Worm (Caenorhabditis elegans) whole organism, L1 larva: ENCODE results near the gene C47D2.1.

ENCODE experiments used
- C34B4.2 ChIP-seq: sonication (generic microtip); optimal IDR thresholded peaks from 2 replicates; lab custom pipeline; 2017; ENCODE audit warnings: mild to moderate bottlenecking, missing genetic modification characterization, missing compliant biosample characterization
- F16B12.6 ChIP-seq: fragments of 150-350 bp; optimal IDR thresholded peaks from 2 replicates; lab custom pipeline; 2014; ENCODE audit warnings: missing biosample characterization, missing genetic modification characterization
- Y116A8C.19 ChIP-seq: sonication (generic microtip); optimal IDR thresholded peaks from 2 replicates; lab custom pipeline; 2016; ENCODE audit warnings: missing compliant biosample characterization, missing genetic modification characterization, borderline replicate concordance
- aha-1 ChIP-seq: fragments of 150-350 bp; optimal IDR thresholded peaks from 2 replicates; lab custom pipeline; 2014; ENCODE audit warnings: missing biosample characterization, missing genetic modification characterization
- alr-1 ChIP-seq: fragments of 200-800 bp; sonication (Bioruptor generic); optimal IDR thresholded peaks from 2 replicates; lab custom pipeline; 2018; ENCODE audit warnings: borderline replicate concordance, mild to moderate bottlenecking, missing genetic modification characterization, missing compliant biosample characterization
- aly-2 ChIP-seq: fragments of 150-350 bp; optimal IDR thresholded peaks from 2 replicates; lab custom pipeline; 2014; ENCODE audit warnings: missing biosample characterization, missing genetic modification characterization
- ama-1 ChIP-seq: fragments of 150-350 bp; optimal IDR thresholded peaks from 2 replicates; lab custom pipeline; 2014
- blmp-1 ChIP-seq: fragments of 150-350 bp; optimal IDR thresholded peaks from 2 replicates; lab custom pipeline; 2014; ENCODE audit warnings: missing biosample characterization, missing genetic modification characterization
- ceh-63 ChIP-seq: fragments of 200-800 bp; sonication (Bioruptor generic); optimal IDR thresholded peaks from 2 replicates; lab custom pipeline; 2018; ENCODE audit warnings: mild to moderate bottlenecking, missing genetic modification characterization, missing compliant biosample characterization
- ceh-8 ChIP-seq: fragments of 200-800 bp; sonication (Bioruptor generic); optimal IDR thresholded peaks from 2 replicates; lab custom pipeline; 2018; ENCODE audit warnings: mild to moderate bottlenecking, missing genetic modification characterization, moderate library complexity, missing compliant biosample characterization
- efl-1 ChIP-seq, 4 experiments: fragments of 150-350 bp; optimal IDR thresholded peaks in 3 of 4; peaks in 1 of 4; 1 replicate in 1 of 4; 2 replicates in 3 of 4; lab custom pipeline; 2014; ENCODE audit warnings: missing biosample characterization in 2 of 4, missing genetic modification characterization in 2 of 4, missing genetic modification reagents in 2 of 4
- elt-2 ChIP-seq: sonication (generic microtip); optimal IDR thresholded peaks from 2 replicates; lab custom pipeline; 2016; ENCODE audit warnings: missing genetic modification characterization, mild to moderate bottlenecking, inconsistent platforms, missing compliant biosample characterization, missing genetic modification reagents
- elt-3 ChIP-seq, 6 experiments: fragments of 150-350 bp in 1 of 6; sonication (generic microtip); optimal IDR thresholded peaks; 2 replicates each; lab custom pipeline; 2017 to 2018; ENCODE audit warnings: missing biosample characterization in 6 of 6, missing genetic modification characterization in 6 of 6, inconsistent platforms in 1 of 6
- ets-5 ChIP-seq: fragments of 200-800 bp; sonication (Bioruptor generic); IDR thresholded peaks from 2 replicates; pipeline ENCODE4 v1.3.6; 2022; ENCODE audit warnings: missing genetic modification characterization, missing compliant biosample characterization
- fkh-10 ChIP-seq: sonication (generic microtip); optimal IDR thresholded peaks from 2 replicates; lab custom pipeline; 2017; ENCODE audit warnings: missing biosample characterization, missing genetic modification reagents, missing genetic modification characterization
- fkh-8 ChIP-seq: sonication (generic microtip); optimal IDR thresholded peaks from 2 replicates; lab custom pipeline; 2016; ENCODE audit warnings: mild to moderate bottlenecking, missing genetic modification characterization, missing compliant biosample characterization
- hlh-17 ChIP-seq: fragments of 200-800 bp; sonication (Bioruptor generic); optimal IDR thresholded peaks from 2 replicates; lab custom pipeline; 2018; ENCODE audit warnings: missing genetic modification characterization, mild to moderate bottlenecking, missing compliant biosample characterization, moderate library complexity, borderline replicate concordance
- irx-1 ChIP-seq: sonication (generic microtip); optimal IDR thresholded peaks from 2 replicates; lab custom pipeline; 2016; ENCODE audit warnings: missing genetic modification characterization, missing compliant biosample characterization
- jun-1 ChIP-seq: fragments of 150-350 bp; optimal IDR thresholded peaks from 2 replicates; lab custom pipeline; 2014; ENCODE audit warnings: missing biosample characterization, missing genetic modification reagents, missing genetic modification characterization
- lin-15B ChIP-seq: fragments of 150-350 bp; sonication (generic microtip); optimal IDR thresholded peaks from 3 replicates; lab custom pipeline; 2014; ENCODE audit warnings: missing biosample characterization, missing genetic modification characterization
- mab-9 ChIP-seq: fragments of 200-800 bp; sonication (Bioruptor generic); IDR thresholded peaks from 2 replicates; pipeline ENCODE4 v1.3.6; 2022; ENCODE audit warnings: missing genetic modification reagents, missing genetic modification characterization, missing compliant biosample characterization
- mdl-1 ChIP-seq, 2 experiments: fragments of 150-350 bp; optimal IDR thresholded peaks; 2 replicates each; lab custom pipeline; 2014 to 2017; ENCODE audit warnings: missing biosample characterization in 2 of 2, missing genetic modification characterization in 2 of 2, inconsistent platforms in 1 of 2
- mef-2 ChIP-seq: fragments of 150-350 bp; optimal IDR thresholded peaks from 2 replicates; lab custom pipeline; 2014; ENCODE audit warnings: missing biosample characterization, missing genetic modification characterization
- mep-1 ChIP-seq: fragments of 150-350 bp; optimal IDR thresholded peaks from 2 replicates; lab custom pipeline; 2014; ENCODE audit warnings: missing biosample characterization, missing genetic modification characterization
- nhr-11 ChIP-seq: fragments of 150-350 bp; optimal IDR thresholded peaks from 2 replicates; lab custom pipeline; 2014; ENCODE audit warnings: missing biosample characterization, missing genetic modification characterization
- nhr-12 ChIP-seq: sonication (generic microtip); optimal IDR thresholded peaks from 2 replicates; lab custom pipeline; 2017; ENCODE audit warnings: missing biosample characterization, missing genetic modification characterization
- nhr-19 ChIP-seq: fragments of 200-800 bp; sonication (Bioruptor generic); conservative IDR thresholded peaks from 2 replicates; pipeline ENCODE4 v1.3.6; 2022; ENCODE audit warnings: missing genetic modification characterization, missing compliant biosample characterization
- nhr-20 ChIP-seq: sonication (generic microtip); optimal IDR thresholded peaks from 2 replicates; lab custom pipeline; 2016; ENCODE audit warnings: mild to moderate bottlenecking, missing genetic modification characterization, missing compliant biosample characterization
- nhr-237 ChIP-seq: fragments of 150-350 bp; optimal IDR thresholded peaks from 2 replicates; lab custom pipeline; 2014; ENCODE audit warnings: missing biosample characterization, missing genetic modification characterization
- nhr-47 ChIP-seq: sonication (generic microtip); optimal IDR thresholded peaks from 2 replicates; lab custom pipeline; 2016; ENCODE audit warnings: mild to moderate bottlenecking, missing genetic modification characterization, moderate library complexity, missing compliant biosample characterization
- nhr-71 ChIP-seq: sonication (generic microtip); optimal IDR thresholded peaks from 2 replicates; lab custom pipeline; 2016; ENCODE audit warnings: mild to moderate bottlenecking, missing genetic modification characterization, moderate library complexity, missing compliant biosample characterization
- nhr-76 ChIP-seq: sonication (generic microtip); optimal IDR thresholded peaks from 2 replicates; lab custom pipeline; 2017; ENCODE audit warnings: missing biosample characterization, missing genetic modification characterization
- nhr-84 ChIP-seq: sonication (generic microtip); optimal IDR thresholded peaks from 2 replicates; lab custom pipeline; 2017; ENCODE audit warnings: missing biosample characterization, missing genetic modification characterization
- nhr-90 ChIP-seq: sonication (generic microtip); optimal IDR thresholded peaks from 2 replicates; lab custom pipeline; 2016; ENCODE audit warnings: mild to moderate bottlenecking, missing genetic modification characterization, missing compliant biosample characterization; ENCODE audit not compliant: poor library complexity
- pag-3 ChIP-seq: sonication (generic microtip); optimal IDR thresholded peaks from 2 replicates; lab custom pipeline; 2017; ENCODE audit warnings: missing genetic modification characterization, mild to moderate bottlenecking, missing compliant biosample characterization, antibody characterized with exemption, borderline replicate concordance; ENCODE audit not compliant: insufficient read depth
- pqm-1 ChIP-seq: sonication (generic microtip); optimal IDR thresholded peaks from 3 replicates; lab custom pipeline; 2017; ENCODE audit warnings: missing biosample characterization, missing genetic modification characterization
- skn-1 ChIP-seq: fragments of 150-350 bp; optimal IDR thresholded peaks from 2 replicates; lab custom pipeline; 2014; ENCODE audit warnings: missing biosample characterization, missing genetic modification characterization
- snu-23 ChIP-seq: sonication (generic microtip); optimal IDR thresholded peaks from 2 replicates; lab custom pipeline; 2016; ENCODE audit warnings: missing genetic modification characterization, missing compliant biosample characterization
- sptf-1 ChIP-seq: fragments of 150-350 bp; optimal IDR thresholded peaks from 2 replicates; lab custom pipeline; 2014; ENCODE audit warnings: missing biosample characterization, missing genetic modification characterization
- sup-37 ChIP-seq: fragments of 200-800 bp; sonication (Bioruptor generic); optimal IDR thresholded peaks from 2 replicates; lab custom pipeline; 2018; ENCODE audit warnings: mild to moderate bottlenecking, missing genetic modification characterization, missing compliant biosample characterization
- swsn-7 ChIP-seq: sonication (generic microtip); optimal IDR thresholded peaks from 2 replicates; lab custom pipeline; 2016; ENCODE audit warnings: missing genetic modification characterization, missing compliant biosample characterization
- tlp-1 ChIP-seq: fragments of 150-350 bp; optimal IDR thresholded peaks from 2 replicates; lab custom pipeline; 2014; ENCODE audit warnings: missing biosample characterization, missing genetic modification characterization
- unc-130 ChIP-seq: fragments of 150-350 bp; optimal IDR thresholded peaks from 2 replicates; lab custom pipeline; 2017; ENCODE audit warnings: missing biosample characterization, missing genetic modification characterization, inconsistent platforms
- unc-30 ChIP-seq: sonication (generic microtip); optimal IDR thresholded peaks from 2 replicates; lab custom pipeline; 2017; ENCODE audit warnings: missing biosample characterization, missing genetic modification characterization
- unc-62 ChIP-seq: fragments of 150-350 bp; optimal IDR thresholded peaks from 2 replicates; lab custom pipeline; 2014; ENCODE audit warnings: missing biosample characterization, missing genetic modification reagents, missing genetic modification characterization
- unc-86 ChIP-seq: sonication (generic microtip); optimal IDR thresholded peaks from 2 replicates; lab custom pipeline; 2016; ENCODE audit warnings: missing genetic modification characterization, missing compliant biosample characterization
- xbp-1 ChIP-seq: sonication (generic microtip); optimal IDR thresholded peaks from 2 replicates; lab custom pipeline; 2016; ENCODE audit warnings: missing genetic modification characterization, missing compliant biosample characterization
- zip-4 ChIP-seq: fragments of 200-800 bp; sonication (Bioruptor generic); optimal IDR thresholded peaks from 2 replicates; lab custom pipeline; 2018; ENCODE audit warnings: mild to moderate bottlenecking, missing genetic modification characterization, moderate library complexity, missing compliant biosample characterization
- ztf-11 ChIP-seq, 2 experiments: sonication (generic microtip); optimal IDR thresholded peaks; 2 replicates each; lab custom pipeline; 2016 to 2017; ENCODE audit warnings: missing genetic modification characterization in 2 of 2, missing biosample characterization in 1 of 2, missing compliant biosample characterization in 1 of 2
- ztf-4 ChIP-seq: fragments of 150-350 bp; optimal IDR thresholded peaks from 2 replicates; lab custom pipeline; 2014; ENCODE audit warnings: missing biosample characterization, missing genetic modification characterization

C47D2.1 gene

DNA sequence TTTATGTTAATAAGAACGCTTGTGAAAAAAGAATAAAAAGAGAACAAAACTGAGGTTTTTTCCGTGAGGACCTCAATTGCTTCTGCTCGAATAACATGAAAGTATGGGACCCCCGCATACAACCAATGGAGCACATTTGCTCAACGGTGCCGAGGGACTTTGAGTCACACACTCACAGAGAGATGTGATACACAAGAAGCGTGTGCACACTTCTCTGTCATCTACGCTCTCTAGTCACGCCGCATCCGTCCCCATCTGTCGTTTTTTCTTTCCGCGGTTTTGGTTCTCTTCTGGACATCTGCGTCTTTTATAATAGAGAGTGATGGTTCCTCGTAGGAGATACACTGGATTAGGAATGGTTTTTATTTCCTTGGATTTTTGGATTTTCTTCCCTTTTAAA is 8.9 kb upstream of the C47D2.1 start (continued):
- TF ChIP-seq mab-9 (GFP tag; lab: Robert Waterston, UW): no peak
- TF ChIP-seq mef-2: no peak
- TF ChIP-seq ceh-8 (GFP tag; lab: Kevin White, UChicago): no peak
- no peak for TF ChIP-seq nhr-12 (tag; lab: Kevin White, UChicago)
- no peak for TF ChIP-seq elt-2 (tag; lab: Kevin White, UChicago)
- TF ChIP-seq skn-1 (tag; lab: Kevin White, UChicago): peak; percentile 45
- no peak for TF ChIP-seq unc-130 (tag; lab: Kevin White, UChicago)
- no peak for TF ChIP-seq blmp-1 (tag; lab: Kevin White, UChicago)
- no peak for TF ChIP-seq alr-1 (tag; lab: Kevin White, UChicago)
- TF ChIP-seq mdl-1 (tag; optimal IDR thresholded peaks at IDR 0.05; lab: Kevin White, UChicago): peak in 1 of 2 experiments; percentile 70
- TF ChIP-seq unc-30 (tag; lab: Kevin White, UChicago): no peak
- peak; percentile 68 for TF ChIP-seq fkh-10 (GFP tag; lab: Kevin White, UChicago)
- TF ChIP-seq jun-1 (tag; lab: Kevin White, UChicago): no peak
- TF ChIP-seq lin-15B (tag; lab: Kevin White, UChicago): no peak
- no peak for TF ChIP-seq aly-2 (tag; lab: Kevin White, UChicago)
- TF ChIP-seq ztf-4 (tag; lab: Kevin White, UChicago): no peak
- no peak for TF ChIP-seq sptf-1 (tag; lab: Kevin White, UChicago)
- 0 out of 2 replicates have a peak, but pooled peaks have one; percentile 24 for TF ChIP-seq nhr-19 (GFP tag; lab: Robert Waterston, UW)
- TF ChIP-seq nhr-20 (tag; lab: Kevin White, UChicago): no peak
- no peak for TF ChIP-seq F16B12.6 (tag; lab: Kevin White, UChicago)
- TF ChIP-seq unc-86 (tag; lab: Kevin White, UChicago): peak; percentile 38
- TF ChIP-seq C34B4.2 (tag; lab: Kevin White, UChicago): no peak
- TF ChIP-seq aha-1 (tag; lab: Kevin White, UChicago): no peak
- TF ChIP-seq fkh-8: peak; percentile 42
- no peak for TF ChIP-seq hlh-17 (GFP tag; lab: Kevin White, UChicago)
- TF ChIP-seq elt-3 (tag; optimal IDR thresholded peaks at IDR 0.05; lab: Kevin White, UChicago): no peak
- TF ChIP-seq ceh-63 (GFP tag; lab: Kevin White, UChicago): no peak
- peak; percentile 52 for TF ChIP-seq nhr-71 (tag; lab: Kevin White, UChicago)
- TF ChIP-seq efl-1 (optimal IDR thresholded peaks at IDR 0.05; lab: Kevin White, UChicago): peak; percentile 9 to 13
- TF ChIP-seq efl-1 (GFP tag; optimal IDR thresholded peaks at IDR 0.05 in 1 of 2; lab: Kevin White, UChicago): no peak
- TF ChIP-seq Y116A8C.19 (tag; lab: Kevin White, UChicago): no peak
- peak; percentile 38 for TF ChIP-seq swsn-7 (tag; lab: Kevin White, UChicago)
- no peak for TF ChIP-seq irx-1
- TF ChIP-seq ztf-11 (tag; optimal IDR thresholded peaks at IDR 0.05; lab: Kevin White, UChicago): peak in 1 of 2 experiments; percentile 15
- peak; percentile 26 for TF ChIP-seq nhr-47 (tag; lab: Kevin White, UChicago)
- TF ChIP-seq nhr-90 (tag; lab: Kevin White, UChicago): no peak
- peak; percentile 30 for TF ChIP-seq xbp-1 (tag; lab: Kevin White, UChicago)
- no peak for TF ChIP-seq ets-5
- TF ChIP-seq unc-62 (GFP tag; lab: Kevin White, UChicago): no peak
- no peak for TF ChIP-seq pqm-1 (tag; lab: Kevin White, UChicago)
- TF ChIP-seq nhr-237 (tag; lab: Kevin White, UChicago): no peak
- TF ChIP-seq nhr-84 (tag; lab: Kevin White, UChicago): no peak

DNA sequence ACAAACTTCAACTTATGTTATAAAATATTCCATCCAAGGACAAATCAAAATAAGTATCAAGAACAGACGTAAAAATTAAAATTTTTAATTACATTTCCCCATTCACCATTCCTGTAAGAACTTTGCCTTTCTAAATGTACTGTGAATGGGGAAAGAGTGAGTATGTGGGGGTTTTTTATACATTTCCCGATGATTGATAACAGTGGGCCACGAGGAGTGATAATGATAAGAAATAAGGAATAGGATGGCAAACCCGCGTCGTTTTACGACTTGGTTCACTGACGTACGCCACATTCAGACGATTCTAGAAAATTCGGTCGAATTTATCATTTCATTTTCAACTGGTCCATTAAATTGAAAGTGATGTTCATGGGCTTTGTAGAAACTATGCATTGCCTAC is 3.9 kb upstream of the C47D2.1 start, which contains the start of gene cdd-1:
TSS of gene cdd-1 (minus strand) at position 151 of the 400 bp plus-strand sequence.
- TF ChIP-seq mdl-1 (tag; optimal IDR thresholded peaks at IDR 0.05; lab: Kevin White, UChicago) (peak in 1 of 2 experiments; percentile 69), sup-37 (no peak), jun-1 (tag; lab: Kevin White, UChicago) (peak; percentile 26), aha-1 (tag; lab: Kevin White, UChicago) (no peak), efl-1 (optimal IDR thresholded peaks at IDR 0.05; lab: Kevin White, UChicago) (no peak), efl-1 (GFP tag; optimal IDR thresholded peaks at IDR 0.05 in 1 of 2; lab: Kevin White, UChicago) (peak in 1 of 2 experiments; percentile 79), lin-15B (tag; lab: Kevin White, UChicago) (no peak), nhr-71 (tag; lab: Kevin White, UChicago) (peak; percentile 68), ama-1 (lab: Kevin White, UChicago) (no peak), blmp-1 (tag; lab: Kevin White, UChicago) (peak; percentile 56), unc-62 (GFP tag; lab: Kevin White, UChicago) (no peak), nhr-11 (tag; lab: Kevin White, UChicago) (no peak), snu-23 (peak; percentile 54), xbp-1 (tag; lab: Kevin White, UChicago) (no peak), zip-4 (GFP tag; lab: Kevin White, UChicago) (no peak), tlp-1 (tag; lab: Kevin White, UChicago) (no peak), unc-130 (tag; lab: Kevin White, UChicago) (no peak), nhr-84 (tag; lab: Kevin White, UChicago) (no peak), sptf-1 (tag; lab: Kevin White, UChicago) (no peak), nhr-19 (GFP tag; lab: Robert Waterston, UW) (no peak; the same call in 1 of the 2 replicates), pag-3 (tag; lab: Kevin White, UChicago) (peak; percentile 50), nhr-76 (no peak), mep-1 (tag; lab: Kevin White, UChicago) (no peak)
